Worm (Caenorhabditis elegans): ENCODE measurements around the gene C23G10.10.

Gene C23G10.10

DNA sequence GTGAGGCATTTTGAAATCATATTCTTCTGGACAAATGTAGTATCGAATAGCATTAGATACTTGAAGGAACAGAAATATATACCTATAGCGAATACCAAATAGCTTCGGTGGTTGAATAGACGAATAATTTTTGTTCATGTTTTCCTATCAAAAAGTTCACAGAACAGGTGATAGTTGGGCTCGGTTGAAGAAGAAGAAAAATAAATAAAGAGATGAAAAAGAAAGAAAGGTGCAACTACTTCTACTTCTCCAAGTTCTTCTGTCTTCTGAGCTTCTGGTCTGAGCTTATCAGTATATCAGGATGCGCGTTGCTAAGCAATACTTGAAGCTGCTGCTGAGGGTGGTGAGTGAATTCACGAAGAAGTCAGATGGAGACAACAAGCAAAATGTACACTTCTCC lies at the start of gene C23G10.10:
Gene C23G10.10, minus strand, starts transcription at position 101 of the 400 bp plus-strand sequence.
- no peak for TF ChIP-seq snpc-4 (tag; optimal IDR thresholded peaks at IDR 0.05)

DNA sequence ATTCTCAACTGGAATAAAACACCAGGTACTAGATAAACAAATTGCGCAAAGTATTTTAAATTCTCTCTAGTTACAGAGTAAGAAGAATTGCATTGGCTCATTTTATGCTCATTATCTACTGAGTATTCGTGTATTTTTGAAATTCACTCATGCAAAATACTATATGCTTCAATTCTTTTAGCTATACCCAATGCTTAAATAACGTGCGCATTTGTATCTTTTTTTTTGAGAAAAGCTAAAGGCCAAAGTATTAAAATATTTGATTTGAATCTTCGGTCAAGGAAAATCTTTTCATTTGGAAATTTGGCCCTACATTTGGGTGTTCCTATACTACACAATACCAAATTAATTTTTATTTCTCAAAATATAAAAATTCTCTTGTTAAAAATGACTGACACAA lies 48.2 kb upstream of the C23G10.10 start, which contains the start of gene srg-4:
Gene srg-4, minus strand, starts transcription at position 101 of the 400 bp plus-strand sequence.
- TF ChIP-seq ZK546.5 (tag; optimal IDR thresholded peaks at IDR 0.05) (no peak), hmg-11 (tag; optimal IDR thresholded peaks at IDR 0.05) (no peak), unc-62 (GFP tag; optimal IDR thresholded peaks at IDR 0.05) (no peak), nhr-11 (tag; optimal IDR thresholded peaks at IDR 0.05) (no peak), nhr-76 (tag; optimal IDR thresholded peaks at IDR 0.05) (no peak)

DNA sequence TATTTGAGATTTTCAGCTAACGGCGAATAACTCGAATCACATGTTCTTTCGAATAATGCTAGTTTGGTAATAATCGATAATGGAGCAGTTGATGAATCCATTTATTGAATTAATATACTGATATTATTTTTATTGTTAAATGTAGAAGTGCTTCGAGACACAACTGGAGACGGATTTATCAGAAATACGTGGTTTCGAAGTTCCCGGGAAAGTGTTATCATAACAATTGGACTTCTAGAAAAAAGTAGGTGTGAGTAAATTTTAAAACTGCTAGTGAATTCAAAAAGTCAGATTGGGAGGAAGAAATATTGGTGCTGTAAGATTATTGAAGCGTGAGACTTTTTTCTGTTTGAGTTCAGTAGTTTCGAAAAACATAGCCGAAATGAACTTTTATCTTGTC lies 46.3 kb upstream of the C23G10.10 start, which contains the start of gene srg-2:
Gene srg-2, minus strand, starts transcription at position 101 of the 400 bp plus-strand sequence.
- TF ChIP-seq pha-4 (tag; optimal IDR thresholded peaks at IDR 0.05) (no peak), ceh-9 (tag; optimal IDR thresholded peaks at IDR 0.05) (no peak), lin-15B (tag; optimal IDR thresholded peaks at IDR 0.05) (no peak), nhr-237 (tag; optimal IDR thresholded peaks at IDR 0.05) (no peak), egl-27 (tag; optimal IDR thresholded peaks at IDR 0.05) (no peak), nhr-23 (tag; optimal IDR thresholded peaks at IDR 0.05) (no peak), mdl-1 (tag; optimal IDR thresholded peaks at IDR 0.05) (no peak), unc-62 (GFP tag; optimal IDR thresholded peaks at IDR 0.05) (no peak), nfya-1 (tag; optimal IDR thresholded peaks at IDR 0.05; ENCODE audit: insufficient read depth) (no peak), nhr-28 (tag; optimal IDR thresholded peaks at IDR 0.05) (no peak), nhr-43 (tag; optimal IDR thresholded peaks at IDR 0.05; ENCODE audit: poor library complexity, severe bottlenecking) (no peak), ceh-82 (tag; optimal IDR thresholded peaks at IDR 0.05) (no peak), ceh-16 (tag; optimal IDR thresholded peaks at IDR 0.05) (no peak), elt-2 (tag; optimal IDR thresholded peaks at IDR 0.05) (no peak), pqm-1 (tag; optimal IDR thresholded peaks at IDR 0.05) (no peak), nhr-11 (tag; optimal IDR thresholded peaks at IDR 0.05) (no peak), egl-5 (tag; optimal IDR thresholded peaks at IDR 0.05) (no peak), ztf-4 (tag; optimal IDR thresholded peaks at IDR 0.05) (no peak), skn-1 (tag; optimal IDR thresholded peaks at IDR 0.05) (no peak), nhr-77 (tag; optimal IDR thresholded peaks at IDR 0.05) (no peak)

DNA sequence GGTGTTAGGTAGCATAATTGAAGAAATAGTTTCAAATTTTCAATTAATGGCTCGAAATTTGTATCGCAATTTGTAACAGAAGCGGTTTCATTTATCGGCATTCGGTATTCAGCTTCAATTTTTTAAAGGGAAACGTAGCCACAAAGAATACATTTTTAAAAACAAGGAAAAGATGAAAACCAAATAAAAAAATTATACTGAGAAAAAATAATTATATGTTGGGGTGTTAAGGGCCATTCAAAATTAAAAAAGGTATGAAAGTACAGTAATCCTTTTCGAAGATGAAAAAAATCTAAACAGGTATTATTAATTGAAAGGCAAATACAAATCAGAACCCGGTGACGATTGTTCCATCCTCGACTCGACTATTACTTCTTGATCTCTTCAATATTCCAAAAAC lies 44.4 kb upstream of the C23G10.10 start, which contains the start of gene srg-1:
Gene srg-1, minus strand, starts transcription at position 101 of the 400 bp plus-strand sequence.
- TF ChIP-seq aly-2 (tag; optimal IDR thresholded peaks at IDR 0.05) (no peak), lin-39 (tag; optimal IDR thresholded peaks at IDR 0.05) (no peak), zag-1 (tag; optimal IDR thresholded peaks at IDR 0.05) (no peak), fkh-10 (GFP tag; optimal IDR thresholded peaks at IDR 0.05) (no peak), ztf-11 (tag; optimal IDR thresholded peaks at IDR 0.05) (no peak)

DNA sequence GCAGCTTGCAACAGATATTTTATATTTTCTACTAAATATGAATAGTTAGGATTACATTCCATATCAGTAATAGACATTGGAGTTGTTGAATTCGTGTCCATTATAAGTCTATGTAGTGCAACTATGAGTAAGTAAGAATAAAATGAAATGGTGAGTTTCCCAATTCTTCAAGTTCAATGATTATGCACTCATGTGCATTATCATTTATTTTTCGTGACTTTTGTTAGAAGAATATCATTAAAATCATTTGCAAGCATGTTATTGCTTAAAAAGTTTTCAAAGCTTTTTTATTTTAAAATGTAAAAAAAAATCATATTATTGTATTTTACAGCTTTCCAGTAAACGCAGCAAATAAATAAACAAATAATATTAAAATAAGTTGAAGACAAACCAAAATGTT lies 42.9 kb upstream of the C23G10.10 start, which contains the start of gene srg-9:
Gene srg-9, minus strand, starts transcription at position 101 of the 400 bp plus-strand sequence.
- TF ChIP-seq mml-1 (tag; optimal IDR thresholded peaks at IDR 0.05) = no peak
- TF ChIP-seq elt-1 (tag; optimal IDR thresholded peaks at IDR 0.05) = no peak
- TF ChIP-seq R02D3.7 (tag; optimal IDR thresholded peaks at IDR 0.05) = no peak
- no peak for TF ChIP-seq sea-2 (GFP tag; optimal IDR thresholded peaks at IDR 0.05)
- no peak for TF ChIP-seq egl-5 (tag; optimal IDR thresholded peaks at IDR 0.05)
- no peak for TF ChIP-seq aly-2 (tag; optimal IDR thresholded peaks at IDR 0.05)
- TF ChIP-seq nhr-76 (tag; optimal IDR thresholded peaks at IDR 0.05) = no peak
- TF ChIP-seq nhr-23 (tag; optimal IDR thresholded peaks at IDR 0.05) = no peak
- no peak for TF ChIP-seq lin-15B (tag; optimal IDR thresholded peaks at IDR 0.05)
- no peak for TF ChIP-seq nfya-1 (tag; optimal IDR thresholded peaks at IDR 0.05; ENCODE audit: insufficient read depth)
- no peak for TF ChIP-seq unc-39 (tag; optimal IDR thresholded peaks at IDR 0.05)

DNA sequence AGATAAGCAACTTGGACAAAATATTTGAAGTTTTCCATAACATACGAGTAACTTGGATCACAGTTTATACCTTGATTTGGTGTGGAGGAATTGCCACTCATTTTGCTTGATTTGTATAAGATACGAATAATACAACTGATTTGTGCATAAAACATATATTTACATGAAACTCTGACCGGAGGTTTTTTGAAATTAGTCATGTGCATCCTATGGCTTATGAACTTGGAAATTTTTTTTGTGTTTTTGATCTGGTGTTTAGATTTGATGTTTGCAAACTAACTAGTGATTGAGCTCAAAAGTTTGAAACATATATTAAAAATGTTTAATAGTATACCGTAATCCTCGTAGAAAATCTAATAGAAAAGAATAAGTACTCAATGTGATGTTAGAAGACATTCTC lies 40.9 kb upstream of the C23G10.10 start, which contains the start of gene srg-8:
Gene srg-8, minus strand, starts transcription at position 101 of the 400 bp plus-strand sequence.
- TF ChIP-seq daf-12 (tag; optimal IDR thresholded peaks at IDR 0.05) (no peak), eor-1 (tag; optimal IDR thresholded peaks at IDR 0.05) (no peak), ceh-9 (tag; optimal IDR thresholded peaks at IDR 0.05) (no peak), sea-2 (GFP tag; optimal IDR thresholded peaks at IDR 0.05) (no peak), nhr-28 (tag; optimal IDR thresholded peaks at IDR 0.05) (no peak), ama-1 (optimal IDR thresholded peaks at IDR 0.05) (no peak), ceh-28 (tag; optimal IDR thresholded peaks at IDR 0.05) (no peak), pha-4 (tag; optimal IDR thresholded peaks at IDR 0.05) (no peak), mdl-1 (tag; optimal IDR thresholded peaks at IDR 0.05) (no peak), elt-2 (tag; optimal IDR thresholded peaks at IDR 0.05) (no peak), egl-5 (tag; optimal IDR thresholded peaks at IDR 0.05) (no peak), zag-1 (tag; optimal IDR thresholded peaks at IDR 0.05) (no peak)

Data from whole organism, L3 larva.